Worm (Caenorhabditis elegans) whole organism, late embryonic: ENCODE measurements around the gene F36G9.13.

ENCODE experiments used
- C38D4.7 ChIP-seq: fragments of 200-800 bp; sonication (Bioruptor generic); optimal IDR thresholded peaks from 2 replicates; lab custom pipeline; 2018; ENCODE audit warnings: mild to moderate bottlenecking, missing genetic modification characterization, moderate library complexity, missing compliant biosample characterization
- F13H6.1 ChIP-seq: sonication (generic microtip); optimal IDR thresholded peaks from 2 replicates; lab custom pipeline; 2016; ENCODE audit warnings: missing genetic modification characterization, missing compliant biosample characterization
- K02D7.2 ChIP-seq: sonication (generic microtip); optimal IDR thresholded peaks from 2 replicates; lab custom pipeline; 2017; ENCODE audit warnings: mild to moderate bottlenecking, missing genetic modification characterization, missing compliant biosample characterization
- T23F11.4 ChIP-seq: fragments of 200-800 bp; sonication (Bioruptor generic); optimal IDR thresholded peaks from 2 replicates; lab custom pipeline; 2018; ENCODE audit warnings: mild to moderate bottlenecking, missing genetic modification characterization, missing compliant biosample characterization
- Y22D7AL.16 ChIP-seq: sonication (generic microtip); optimal IDR thresholded peaks from 2 replicates; lab custom pipeline; 2016; ENCODE audit warnings: missing genetic modification characterization, missing compliant biosample characterization
- ahr-1 ChIP-seq: sonication (generic microtip); optimal IDR thresholded peaks from 2 replicates; lab custom pipeline; 2016; ENCODE audit warnings: missing genetic modification characterization, missing compliant biosample characterization
- ceh-18 ChIP-seq: sonication (generic microtip); optimal IDR thresholded peaks from 2 replicates; lab custom pipeline; 2016; ENCODE audit warnings: missing genetic modification characterization, missing compliant biosample characterization
- ceh-19 ChIP-seq: fragments of 200-800 bp; sonication (Bioruptor generic); optimal IDR thresholded peaks from 2 replicates; lab custom pipeline; 2018; ENCODE audit warnings: mild to moderate bottlenecking, missing genetic modification characterization, missing compliant biosample characterization
- ceh-30 ChIP-seq: fragments of 150-350 bp; optimal IDR thresholded peaks from 2 replicates; lab custom pipeline; 2014; ENCODE audit warnings: missing biosample characterization, missing genetic modification characterization
- ceh-31 ChIP-seq: sonication (generic microtip); optimal IDR thresholded peaks from 2 replicates; lab custom pipeline; 2016; ENCODE audit warnings: missing genetic modification characterization, missing compliant biosample characterization
- ceh-34 ChIP-seq: sonication (generic microtip); optimal IDR thresholded peaks from 2 replicates; lab custom pipeline; 2016; ENCODE audit warnings: mild to moderate bottlenecking, missing genetic modification characterization, missing compliant biosample characterization
- ceh-45 ChIP-seq: fragments of 200-800 bp; sonication (Bioruptor generic); IDR thresholded peaks from 2 replicates; pipeline ENCODE4 v1.3.6; 2022; ENCODE audit warnings: missing genetic modification reagents, missing genetic modification characterization, missing compliant biosample characterization
- ceh-48 ChIP-seq: sonication (generic microtip); optimal IDR thresholded peaks from 2 replicates; lab custom pipeline; 2016; ENCODE audit warnings: missing genetic modification characterization, inconsistent platforms, missing compliant biosample characterization
- ceh-6 ChIP-seq: fragments of 200-800 bp; sonication (Bioruptor generic); optimal IDR thresholded peaks from 2 replicates; lab custom pipeline; 2018; ENCODE audit warnings: mild to moderate bottlenecking, missing genetic modification characterization, missing compliant biosample characterization
- dmd-4 ChIP-seq: sonication (generic microtip); optimal IDR thresholded peaks from 2 replicates; lab custom pipeline; 2016; ENCODE audit warnings: borderline replicate concordance, missing genetic modification characterization, missing compliant biosample characterization
- dve-1 ChIP-seq: sonication (generic microtip); optimal IDR thresholded peaks from 2 replicates; lab custom pipeline; 2017; ENCODE audit warnings: antibody characterized with exemption, mild to moderate bottlenecking, missing genetic modification characterization, missing compliant biosample characterization
- elt-2 ChIP-seq: sonication (generic microtip); optimal IDR thresholded peaks from 2 replicates; lab custom pipeline; 2016; ENCODE audit warnings: missing genetic modification reagents, missing genetic modification characterization, missing compliant biosample characterization
- elt-4 ChIP-seq: sonication (generic microtip); optimal IDR thresholded peaks from 2 replicates; lab custom pipeline; 2016; ENCODE audit warnings: missing genetic modification characterization, missing compliant biosample characterization
- ets-4 ChIP-seq: sonication (generic microtip); optimal IDR thresholded peaks from 2 replicates; lab custom pipeline; 2016; ENCODE audit warnings: missing genetic modification characterization, missing compliant biosample characterization
- fax-1 ChIP-seq: sonication (generic microtip); optimal IDR thresholded peaks from 2 replicates; lab custom pipeline; 2016; ENCODE audit warnings: missing genotype, missing genetic modification characterization, missing compliant biosample characterization
- gmeb-2 ChIP-seq: sonication (generic microtip); optimal IDR thresholded peaks from 2 replicates; lab custom pipeline; 2016; ENCODE audit warnings: missing genetic modification characterization, inconsistent platforms, missing compliant biosample characterization
- hlh-15 ChIP-seq: sonication (generic microtip); optimal IDR thresholded peaks from 2 replicates; lab custom pipeline; 2016; ENCODE audit warnings: missing genetic modification characterization, missing compliant biosample characterization
- hlh-30 ChIP-seq: sonication (generic microtip); optimal IDR thresholded peaks from 2 replicates; lab custom pipeline; 2017; ENCODE audit warnings: antibody characterized with exemption, missing genetic modification characterization, missing compliant biosample characterization; ENCODE audit not compliant: insufficient read depth
- hlh-6 ChIP-seq: sonication (generic microtip); optimal IDR thresholded peaks from 2 replicates; lab custom pipeline; 2016; ENCODE audit warnings: missing genotype, missing genetic modification characterization, missing compliant biosample characterization
- lim-6 ChIP-seq: sonication (generic microtip); optimal IDR thresholded peaks from 2 replicates; lab custom pipeline; 2016; ENCODE audit warnings: missing genetic modification characterization, missing compliant biosample characterization
- mec-3 ChIP-seq: sonication (generic microtip); optimal IDR thresholded peaks from 2 replicates; lab custom pipeline; 2016; ENCODE audit warnings: borderline replicate concordance, missing genetic modification characterization, missing compliant biosample characterization
- nfya-1 ChIP-seq: sonication (generic microtip); optimal IDR thresholded peaks from 2 replicates; lab custom pipeline; 2017; ENCODE audit warnings: missing genetic modification characterization, mild to moderate bottlenecking, missing compliant biosample characterization, antibody characterized with exemption, moderate library complexity
- nhr-11 ChIP-seq: fragments of 150-350 bp; optimal IDR thresholded peaks from 2 replicates; lab custom pipeline; 2014; ENCODE audit warnings: missing biosample characterization, missing genetic modification characterization
- npax-4 ChIP-seq: sonication (generic microtip); optimal IDR thresholded peaks from 2 replicates; lab custom pipeline; 2016; ENCODE audit warnings: missing genetic modification characterization, missing compliant biosample characterization
- odd-2 ChIP-seq: sonication (generic microtip); optimal IDR thresholded peaks from 2 replicates; lab custom pipeline; 2017; ENCODE audit warnings: antibody characterized with exemption, mild to moderate bottlenecking, missing genetic modification characterization, missing compliant biosample characterization
- pag-3 ChIP-seq: sonication (generic microtip); optimal IDR thresholded peaks from 2 replicates; lab custom pipeline; 2016; ENCODE audit warnings: missing compliant biosample characterization, missing genetic modification characterization, borderline replicate concordance
- pat-9 ChIP-seq: fragments of 200-800 bp; sonication (Bioruptor generic); optimal IDR thresholded peaks from 2 replicates; lab custom pipeline; 2018; ENCODE audit warnings: mild to moderate bottlenecking, missing genetic modification characterization, moderate library complexity, missing compliant biosample characterization
- pha-2 ChIP-seq: sonication (generic microtip); optimal IDR thresholded peaks from 2 replicates; lab custom pipeline; 2017; ENCODE audit warnings: mild to moderate bottlenecking, missing genetic modification characterization, missing compliant biosample characterization
- rnt-1 ChIP-seq: sonication (generic microtip); optimal IDR thresholded peaks from 2 replicates; lab custom pipeline; 2016; ENCODE audit warnings: missing genetic modification characterization, missing compliant biosample characterization
- sdc-2 ChIP-seq: sonication (generic microtip); optimal IDR thresholded peaks from 2 replicates; lab custom pipeline; 2016; ENCODE audit warnings: missing genotype, missing genetic modification characterization, missing compliant biosample characterization
- syd-9 ChIP-seq: sonication (generic microtip); optimal IDR thresholded peaks from 2 replicates; lab custom pipeline; 2016; ENCODE audit warnings: mild to moderate bottlenecking, missing genetic modification characterization, moderate library complexity, missing compliant biosample characterization
- tbx-2 ChIP-seq: sonication (generic microtip); optimal IDR thresholded peaks from 2 replicates; lab custom pipeline; 2016; ENCODE audit warnings: missing genetic modification characterization, missing compliant biosample characterization
- ttx-3 ChIP-seq: sonication (generic microtip); optimal IDR thresholded peaks from 2 replicates; lab custom pipeline; 2016; ENCODE audit warnings: missing genetic modification reagents, missing genetic modification characterization, missing compliant biosample characterization
- unc-3 ChIP-seq, 2 experiments: fragments of 200-800 bp in 1 of 2; sonication (Bioruptor generic) in 1 of 2; sonication (generic microtip) in 1 of 2; conservative IDR thresholded peaks in 1 of 2; optimal IDR thresholded peaks in 1 of 2; 2 replicates each; pipeline versions ENCODE4 v1.3.6 to Lab custom; 2016 to 2022; ENCODE audit warnings: missing compliant biosample characterization in 2 of 2, missing genetic modification characterization in 2 of 2, missing genetic modification reagents in 1 of 2
- unc-86 ChIP-seq: sonication (generic microtip); optimal IDR thresholded peaks from 2 replicates; lab custom pipeline; 2016; ENCODE audit warnings: missing genetic modification characterization, missing compliant biosample characterization
- zip-5 ChIP-seq: sonication (generic microtip); optimal IDR thresholded peaks from 2 replicates; lab custom pipeline; 2016; ENCODE audit warnings: missing genetic modification characterization, missing compliant biosample characterization
- ztf-16 ChIP-seq: sonication (generic microtip); optimal IDR thresholded peaks from 2 replicates; lab custom pipeline; 2017; ENCODE audit warnings: missing genetic modification characterization, missing compliant biosample characterization

The F36G9.13 gene

ce11 chrV:15965114-15965513 is 18.0 kb upstream of the F36G9.13 start, which contains the start of gene sri-2:
TSS of gene sri-2 (minus strand) at chrV:15965214.
- TF ChIP-seq hlh-30 (no peak), odd-2 (tag; lab: Kevin White, UChicago) (no peak), ceh-48 (tag; lab: Kevin White, UChicago) (no peak), ceh-6 (no peak)

DNA sequence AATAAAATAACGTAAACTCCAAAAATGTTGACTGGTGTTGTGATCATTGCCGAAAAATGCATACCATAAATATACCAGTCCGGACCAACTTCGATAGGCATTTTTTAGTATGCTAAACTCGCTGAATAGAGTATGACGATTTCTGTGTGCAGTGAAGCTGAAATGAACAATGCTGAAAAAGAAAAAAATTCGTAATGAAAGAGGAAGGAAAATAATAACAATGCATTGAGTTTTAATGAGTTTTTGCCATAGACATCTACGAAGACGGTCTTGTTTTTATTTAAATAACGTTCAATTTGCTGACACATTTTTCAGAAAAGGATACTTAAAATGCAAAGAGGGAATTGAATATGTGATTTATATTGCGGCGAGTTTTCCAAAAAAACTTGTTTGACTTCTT is 15.6 kb upstream of the F36G9.13 start, which contains the start of gene sri-1:
Gene sri-1 (minus strand): TSS at position 101 of the 400 bp plus-strand sequence.
- TF ChIP-seq K02D7.2 (no peak), pha-2 (tag; lab: Kevin White, UChicago) (no peak), lim-6 (no peak), unc-3 (GFP tag; conservative IDR thresholded peaks at IDR 0.05; lab: Robert Waterston, UW) (no peak), unc-3 (tag; optimal IDR thresholded peaks at IDR 0.05; lab: Kevin White, UChicago) (no peak), ceh-34 (tag; lab: Kevin White, UChicago) (no peak), hlh-6 (no peak), unc-86 (no peak), C38D4.7 (GFP tag; lab: Kevin White, UChicago) (no peak), tbx-2 (no peak), T23F11.4 (GFP tag; lab: Kevin White, UChicago) (no peak), dve-1 (tag; lab: Kevin White, UChicago) (no peak), npax-4 (no peak), dmd-4 (no peak), syd-9 (tag; lab: Kevin White, UChicago) (no peak), gmeb-2 (no peak), elt-4 (no peak), nhr-11 (tag; lab: Kevin White, UChicago) (no peak)

ce11 chrV:15969653-15970052 is 13.4 kb upstream of the F36G9.13 start, which contains the start of gene F36G9.7:
TSS of gene F36G9.7 (minus strand) at chrV:15969753.
- no peak for TF ChIP-seq unc-3 (GFP tag; conservative IDR thresholded peaks at IDR 0.05; lab: Robert Waterston, UW)
- no peak for TF ChIP-seq unc-3 (tag; optimal IDR thresholded peaks at IDR 0.05; lab: Kevin White, UChicago)
- TF ChIP-seq ceh-19 (GFP tag; lab: Kevin White, UChicago): no peak
- no peak for TF ChIP-seq pat-9 (tag; lab: Kevin White, UChicago)
- no peak for TF ChIP-seq ceh-30 (tag; lab: Kevin White, UChicago)
- TF ChIP-seq sdc-2 (tag; lab: Kevin White, UChicago): no peak
- TF ChIP-seq nfya-1 (tag; lab: Kevin White, UChicago): no peak
- no peak for TF ChIP-seq pag-3 (tag; lab: Kevin White, UChicago)
- no peak for TF ChIP-seq elt-2 (tag; lab: Kevin White, UChicago)
- no peak for TF ChIP-seq ceh-31 (tag; lab: Kevin White, UChicago)
- no peak for TF ChIP-seq lim-6
- no peak for TF ChIP-seq ahr-1 (tag; lab: Kevin White, UChicago)
- TF ChIP-seq rnt-1 (tag; lab: Kevin White, UChicago): no peak
- no peak for TF ChIP-seq hlh-6
- no peak for TF ChIP-seq ttx-3 (tag; lab: Kevin White, UChicago)
- TF ChIP-seq ceh-18 (tag; lab: Kevin White, UChicago): no peak
- TF ChIP-seq npax-4: no peak
- no peak for TF ChIP-seq pha-2 (tag; lab: Kevin White, UChicago)

ce11 chrV:15970820-15971219 is 12.3 kb upstream of the F36G9.13 start:
- TF ChIP-seq rnt-1 (tag; lab: Kevin White, UChicago): no peak

DNA sequence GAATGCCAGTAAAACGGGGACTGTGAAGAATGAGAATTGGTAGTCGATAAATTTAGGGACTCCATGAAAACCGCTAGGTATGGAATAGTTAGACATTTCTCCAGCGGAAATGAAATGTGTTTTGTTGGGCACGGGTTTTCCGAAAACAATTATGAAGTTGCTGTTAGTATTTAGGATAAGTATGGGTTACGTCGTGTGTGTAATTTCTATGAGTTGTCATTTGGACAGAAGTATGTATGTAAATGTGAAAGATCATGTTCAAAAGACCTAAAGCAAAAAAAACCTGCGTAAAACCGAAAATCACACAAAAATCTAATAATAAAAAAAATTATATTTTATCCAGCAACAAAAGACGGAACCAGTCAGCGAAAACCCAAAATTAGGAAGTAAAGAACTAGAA is 10.6 kb upstream of the F36G9.13 start, which contains the start of gene sru-23:
Gene sru-23 (minus strand): TSS at position 101 of the 400 bp plus-strand sequence.
- TF ChIP-seq pat-9 (tag; lab: Kevin White, UChicago) (no peak), ceh-45 (no peak), hlh-6 (no peak), ceh-19 (GFP tag; lab: Kevin White, UChicago) (no peak), ceh-30 (tag; lab: Kevin White, UChicago) (no peak), mec-3 (tag; lab: Kevin White, UChicago) (no peak), sdc-2 (tag; lab: Kevin White, UChicago) (no peak), fax-1 (tag; lab: Kevin White, UChicago) (no peak), nhr-11 (tag; lab: Kevin White, UChicago) (no peak), Y22D7AL.16 (tag; lab: Kevin White, UChicago) (no peak), zip-5 (tag; lab: Kevin White, UChicago) (no peak), rnt-1 (tag; lab: Kevin White, UChicago) (no peak), ets-4 (tag; lab: Kevin White, UChicago) (no peak), ztf-16 (no peak), F13H6.1 (tag; lab: Kevin White, UChicago) (no peak), hlh-15 (tag; lab: Kevin White, UChicago) (no peak)
